Worm (Caenorhabditis elegans): ENCODE measurements around the gene C38C3.4.

DNA sequence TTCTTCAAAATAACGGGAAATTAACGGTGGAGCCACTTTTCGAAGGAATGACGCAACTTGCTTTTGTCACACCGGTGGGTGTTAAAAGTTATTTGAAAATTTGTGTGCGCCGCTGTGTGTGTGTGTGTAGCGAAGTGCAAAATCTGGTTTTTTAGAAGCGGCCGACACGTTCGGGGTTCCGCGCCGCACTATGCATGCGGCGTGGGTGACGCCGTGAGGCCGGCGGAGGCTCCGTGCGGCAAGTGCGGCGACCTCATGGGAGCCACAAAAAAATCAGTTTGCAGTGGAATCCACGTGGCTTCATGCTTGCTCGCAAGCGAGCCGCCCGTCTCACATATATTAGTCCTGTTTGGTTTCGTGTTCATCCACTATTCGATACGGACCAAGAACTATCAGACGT is 26.6 kb upstream of the C38C3.4 start:
- TF ChIP-seq K12H6.12 (tag; optimal IDR thresholded peaks at IDR 0.05) (no peak), hlh-12 (tag; optimal IDR thresholded peaks at IDR 0.05) (no peak)

All from whole organism, young adult.